2 fruit fly cellular contexts compared by ENCODE assay signal in the genomic region with DNA sequence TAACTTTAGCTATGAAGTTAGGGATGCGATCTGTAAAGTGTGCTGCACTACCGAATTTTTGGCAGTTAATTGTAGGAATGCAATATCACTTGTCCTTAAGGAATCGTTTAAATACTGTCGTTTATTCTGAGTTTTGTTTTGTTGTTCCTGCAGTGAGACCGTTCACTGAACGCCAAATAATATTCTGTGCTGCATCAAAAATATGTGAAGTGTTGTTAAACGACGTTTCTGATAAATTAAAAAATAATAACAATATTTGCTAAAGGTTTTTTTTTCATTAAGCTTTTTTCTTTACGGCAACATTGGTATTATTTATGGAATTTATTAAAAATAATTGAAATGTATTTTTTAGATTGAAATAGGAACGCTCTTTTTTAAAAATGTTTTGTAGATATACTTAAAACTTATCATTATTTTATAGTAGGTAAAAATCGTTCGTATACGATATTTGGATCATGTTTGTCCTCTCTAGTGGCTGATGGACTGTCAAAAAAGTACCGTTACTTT.
TF ChIP-seq lines count a peak whose summit lies in the region.

A gene (minus strand): TSS at position 182 of the 507 bp plus-strand sequence.

TF ChIP-seq in whole organism, embryonic, 481 proteins besides CTCF, POLR2A, EP300 and RAD21 (continued from another document and continues in another):
- TF ChIP-seq Vsx1 (GFP tag; optimal IDR thresholded peaks at IDR 0.05; lab: Kevin White, UChicago): no peak
- TF ChIP-seq tx (GFP tag; optimal IDR thresholded peaks at IDR 0.05; lab: Kevin White, UChicago): no peak
- TF ChIP-seq zfh2 (GFP tag; optimal IDR thresholded peaks at IDR 0.05; lab: Kevin White, UChicago): peak; percentile 23
- peak; percentile 61 for TF ChIP-seq trem (tag; optimal IDR thresholded peaks at IDR 0.05; lab: Kevin White, UChicago)
- TF ChIP-seq CG6813 (GFP tag; optimal IDR thresholded peaks at IDR 0.05; lab: Kevin White, UChicago): no peak
- TF ChIP-seq CG14014 (GFP tag; IDR thresholded peaks at IDR 0.05; lab: Robert Waterston, UW): no peak
- no peak for TF ChIP-seq cwo (GFP tag; optimal IDR thresholded peaks at IDR 0.05; lab: Kevin White, UChicago)
- TF ChIP-seq Sox100B (GFP tag; optimal IDR thresholded peaks at IDR 0.05; lab: Kevin White, UChicago): peak; percentile 31
- peak; percentile 52 for TF ChIP-seq Rfx (GFP tag; IDR thresholded peaks at IDR 0.05; lab: Robert Waterston, UW)
- peak; percentile 39 for TF ChIP-seq CG30020 (tag; optimal IDR thresholded peaks at IDR 0.05; lab: Kevin White, UChicago)
- TF ChIP-seq dati (GFP tag; IDR thresholded peaks at IDR 0.05; lab: Robert Waterston, UW): no peak
- TF ChIP-seq cad (GFP tag; optimal IDR thresholded peaks at IDR 0.05; lab: Kevin White, UChicago): no peak
- no peak for TF ChIP-seq CG10321 (GFP tag; IDR thresholded peaks at IDR 0.05; lab: Robert Waterston, UW)
- peak; percentile 37 for TF ChIP-seq Hr3 (GFP tag; optimal IDR thresholded peaks at IDR 0.05; lab: Kevin White, UChicago)
- peak; percentile 46 for TF ChIP-seq Max (GFP tag; optimal IDR thresholded peaks at IDR 0.05; lab: Kevin White, UChicago)
- no peak for TF ChIP-seq H15 (GFP tag; IDR thresholded peaks at IDR 0.05; lab: Robert Waterston, UW)
- no peak for TF ChIP-seq org-1 (GFP tag; optimal IDR thresholded peaks at IDR 0.05; lab: Kevin White, UChicago)
- TF ChIP-seq CG6765 (GFP tag; optimal IDR thresholded peaks at IDR 0.05; lab: Kevin White, UChicago): no peak
- TF ChIP-seq Nf-YA (GFP tag; IDR thresholded peaks at IDR 0.05; lab: Robert Waterston, UW): no peak
- TF ChIP-seq dan (GFP tag; IDR thresholded peaks at IDR 0.05; lab: Robert Waterston, UW): no peak
- no peak for TF ChIP-seq CG3847 (GFP tag; IDR thresholded peaks at IDR 0.05; lab: Robert Waterston, UW)
- TF ChIP-seq CG1529 (GFP tag; optimal IDR thresholded peaks at IDR 0.05; lab: Kevin White, UChicago): no peak
- peak; percentile 5 for TF ChIP-seq CG13123 (GFP tag; optimal IDR thresholded peaks at IDR 0.05; lab: Kevin White, UChicago)
- TF ChIP-seq CG2712 (tag; optimal IDR thresholded peaks at IDR 0.05; lab: Kevin White, UChicago): peak; percentile 68
- peak; percentile 62 for TF ChIP-seq CG2116 (GFP tag; optimal IDR thresholded peaks at IDR 0.05; lab: Kevin White, UChicago)
- no peak for TF ChIP-seq CG11695 (GFP tag; IDR thresholded peaks at IDR 0.05; lab: Robert Waterston, UW)
- no peak for TF ChIP-seq CG3726 (GFP tag; IDR thresholded peaks at IDR 0.05; lab: Robert Waterston, UW)
- peak; percentile 57 for TF ChIP-seq sd (tag; optimal IDR thresholded peaks at IDR 0.05; lab: Kevin White, UChicago)
- TF ChIP-seq Dek (tag; optimal IDR thresholded peaks at IDR 0.05; lab: Kevin White, UChicago): no peak
- TF ChIP-seq ATbp (GFP tag; optimal IDR thresholded peaks at IDR 0.05; lab: Kevin White, UChicago): no peak
- no peak for TF ChIP-seq CG11696 (GFP tag; IDR thresholded peaks at IDR 0.05; lab: Robert Waterston, UW)
- TF ChIP-seq CG1602 (GFP tag; optimal IDR thresholded peaks at IDR 0.05; lab: Kevin White, UChicago): peak; percentile 23
- no peak for TF ChIP-seq lov (optimal IDR thresholded peaks at IDR 0.05; lab: Kevin White, UChicago)
- TF ChIP-seq lov (GFP tag; IDR thresholded peaks at IDR 0.05; lab: Robert Waterston, UW): no peak
- no peak for TF ChIP-seq dm (GFP tag; optimal IDR thresholded peaks at IDR 0.05; lab: Kevin White, UChicago)
- TF ChIP-seq slou (GFP tag; optimal IDR thresholded peaks at IDR 0.05; lab: Kevin White, UChicago): no peak
- TF ChIP-seq lbe (GFP tag; optimal IDR thresholded peaks at IDR 0.05; lab: Kevin White, UChicago): peak; percentile 38
- peak; percentile 25 for TF ChIP-seq Hmx (GFP tag; optimal IDR thresholded peaks at IDR 0.05; lab: Kevin White, UChicago)
- TF ChIP-seq CG30403 (GFP tag; optimal IDR thresholded peaks at IDR 0.05; lab: Kevin White, UChicago): peak; percentile 49
- TF ChIP-seq CG10147 (GFP tag; optimal IDR thresholded peaks at IDR 0.05; lab: Kevin White, UChicago): peak; percentile 48
- no peak for TF ChIP-seq CG1832 (GFP tag; optimal IDR thresholded peaks at IDR 0.05; lab: Kevin White, UChicago)
- no peak for TF ChIP-seq zfh1 (GFP tag; IDR thresholded peaks at IDR 0.05; lab: Robert Waterston, UW)
- no peak for TF ChIP-seq CG8281 (tag; optimal IDR thresholded peaks at IDR 0.05; lab: Kevin White, UChicago)
- TF ChIP-seq CG3281 (GFP tag; optimal IDR thresholded peaks at IDR 0.05; lab: Kevin White, UChicago): peak; percentile 6
- TF ChIP-seq CG17612 (GFP tag; IDR thresholded peaks at IDR 0.05; lab: Robert Waterston, UW): no peak
- peak; percentile 11 for TF ChIP-seq cato (GFP tag; optimal IDR thresholded peaks at IDR 0.05; lab: Kevin White, UChicago; ENCODE audit: borderline replicate concordance)
- TF ChIP-seq CG6689 (GFP tag; IDR thresholded peaks at IDR 0.05; lab: Robert Waterston, UW): no peak
- no peak for TF ChIP-seq insv (GFP tag; optimal IDR thresholded peaks at IDR 0.05; lab: Kevin White, UChicago)
- TF ChIP-seq E2f2 (GFP tag; IDR thresholded peaks at IDR 0.05; lab: Robert Waterston, UW): peak; percentile 38; the same call in 1 of the 2 replicates
- no peak for TF ChIP-seq Mes4 (GFP tag; optimal IDR thresholded peaks at IDR 0.05; lab: Kevin White, UChicago)
- TF ChIP-seq CG9876 (GFP tag; optimal IDR thresholded peaks at IDR 0.05; lab: Kevin White, UChicago): no peak
- TF ChIP-seq Meics (GFP tag; optimal IDR thresholded peaks at IDR 0.05; lab: Kevin White, UChicago): peak; percentile 39
- TF ChIP-seq D19A (tag; optimal IDR thresholded peaks at IDR 0.05; lab: Kevin White, UChicago): no peak
- TF ChIP-seq sens (GFP tag; lab: Kevin White, UChicago): peak; percentile 82
- TF ChIP-seq Eip74EF (GFP tag; optimal IDR thresholded peaks at IDR 0.05; lab: Kevin White, UChicago): peak in 1 of 2 experiments; percentile 0
- TF ChIP-seq fd3F (GFP tag; optimal IDR thresholded peaks at IDR 0.05; lab: Kevin White, UChicago): no peak
- TF ChIP-seq pum (GFP tag; optimal IDR thresholded peaks at IDR 0.05; lab: Kevin White, UChicago): no peak
- TF ChIP-seq CG3838 (GFP tag; optimal IDR thresholded peaks at IDR 0.05; lab: Kevin White, UChicago): no peak
- peak; percentile 8 for TF ChIP-seq CG18619 (GFP tag; optimal IDR thresholded peaks at IDR 0.05; lab: Kevin White, UChicago)
- TF ChIP-seq CG5180 (GFP tag; optimal IDR thresholded peaks at IDR 0.05; lab: Kevin White, UChicago): no peak
- TF ChIP-seq gem (tag; optimal IDR thresholded peaks at IDR 0.05; lab: Kevin White, UChicago): peak; percentile 74
- TF ChIP-seq Jarid2 (GFP tag; optimal IDR thresholded peaks at IDR 0.05; lab: Kevin White, UChicago): no peak
- no peak for TF ChIP-seq fd102C (GFP tag; optimal IDR thresholded peaks at IDR 0.05; lab: Kevin White, UChicago)
- peak; percentile 62 for TF ChIP-seq CG8924 (tag; optimal IDR thresholded peaks at IDR 0.05; lab: Kevin White, UChicago)
- no peak for TF ChIP-seq CG10431 (GFP tag; optimal IDR thresholded peaks at IDR 0.05; lab: Kevin White, UChicago)
- TF ChIP-seq otp (GFP tag; IDR thresholded peaks at IDR 0.05; lab: Robert Waterston, UW): no peak

TF ChIP-seq in whole organism, prepupa, 60 proteins besides CTCF, POLR2A, EP300 and RAD21 (continued from another document):
- peak; percentile 37 for TF ChIP-seq topi (GFP tag; optimal IDR thresholded peaks at IDR 0.05; lab: Kevin White, UChicago)
- no peak for TF ChIP-seq CG15336 (GFP tag; IDR thresholded peaks at IDR 0.05; lab: Robert Waterston, UW)
- TF ChIP-seq esn (GFP tag; optimal IDR thresholded peaks at IDR 0.05; lab: Kevin White, UChicago): peak; percentile 55
- TF ChIP-seq Met (GFP tag; optimal IDR thresholded peaks at IDR 0.05; lab: Kevin White, UChicago): no peak
- TF ChIP-seq dsx (GFP tag; optimal IDR thresholded peaks at IDR 0.05; lab: Kevin White, UChicago; ENCODE audit: poor library complexity, severe bottlenecking): no peak
- TF ChIP-seq CG31627 (GFP tag; optimal IDR thresholded peaks at IDR 0.05; lab: Kevin White, UChicago): no peak
- TF ChIP-seq fkh (GFP tag; optimal IDR thresholded peaks at IDR 0.05; lab: Kevin White, UChicago): peak; percentile 38
